Fruit fly (Drosophila melanogaster) whole organism, embryonic: ENCODE data around the gene Ttc19.

ENCODE experiments used
- Atf-2 ChIP-seq: fragments of 200-800 bp; sonication (Bioruptor generic); optimal IDR thresholded peaks from 2 replicates; lab custom pipeline; 2016; ENCODE audit warnings: missing biosample characterization, missing genetic modification characterization
- Awh ChIP-seq: fragments of 200-800 bp; sonication (Bioruptor generic); IDR thresholded peaks from 2 replicates; pipeline ENCODE4, ENCODE4 v1.3.6; 2022; ENCODE audit warnings: missing biosample characterization, missing genetic modification characterization
- Bgb ChIP-seq: fragments of 200-800 bp; sonication (Bioruptor generic); IDR thresholded peaks from 2 replicates; pipeline ENCODE4 v1.3.6; 2022; ENCODE audit warnings: missing biosample characterization, missing genetic modification characterization; ENCODE audit not compliant: partially characterized antibody
- C15 ChIP-seq: fragments of 200-800 bp; sonication (Bioruptor generic); IDR thresholded peaks from 3 replicates; pipeline ENCODE4 v1.3.6; 2022; ENCODE audit warnings: missing biosample characterization, missing genetic modification characterization
- CG10321 ChIP-seq: fragments of 200-800 bp; sonication (Bioruptor generic); IDR thresholded peaks from 2 replicates; pipeline ENCODE4 v1.3.6; 2022; ENCODE audit warnings: missing biosample characterization, missing genetic modification characterization
- CG10979 ChIP-seq: fragments of 200-800 bp; sonication (Bioruptor generic); optimal IDR thresholded peaks from 2 replicates; lab custom pipeline; 2018; ENCODE audit warnings: missing biosample characterization, mild to moderate bottlenecking, missing genetic modification characterization, moderate library complexity
- CG11723 ChIP-seq: fragments of 200-800 bp; sonication (Bioruptor generic); optimal IDR thresholded peaks from 2 replicates; lab custom pipeline; 2017; ENCODE audit warnings: missing biosample characterization, mild to moderate bottlenecking, missing genetic modification characterization
- CG1233 ChIP-seq: fragments of 200-800 bp; sonication (Bioruptor generic); optimal IDR thresholded peaks from 4 replicates; lab custom pipeline; 2018; ENCODE audit warnings: missing biosample characterization, mild to moderate bottlenecking, missing genetic modification characterization
- CG12769 ChIP-seq: fragments of 200-800 bp; sonication (Bioruptor generic); optimal IDR thresholded peaks from 2 replicates; lab custom pipeline; 2019; ENCODE audit warnings: missing biosample characterization, mild to moderate bottlenecking, missing genetic modification characterization, moderate library complexity
- CG13894 ChIP-seq: fragments of 200-800 bp; sonication (Bioruptor generic); optimal IDR thresholded peaks from 3 replicates; lab custom pipeline; 2018; ENCODE audit warnings: missing biosample characterization, mild to moderate bottlenecking, missing genetic modification characterization, moderate library complexity
- CG16779 ChIP-seq: fragments of 200-800 bp; sonication (Bioruptor generic); IDR thresholded peaks from 2 replicates; pipeline ENCODE4 v1.3.6; 2022; ENCODE audit warnings: missing biosample characterization, missing genetic modification characterization
- CG2199 ChIP-seq: fragments of 200-800 bp; sonication (Bioruptor generic); IDR thresholded peaks from 3 replicates; pipeline ENCODE4 v1.3.6; 2022; ENCODE audit warnings: missing biosample characterization, missing genetic modification characterization
- CG30431 ChIP-seq: fragments of 200-800 bp; sonication (Bioruptor generic); optimal IDR thresholded peaks from 2 replicates; lab custom pipeline; 2017; ENCODE audit warnings: missing biosample characterization, missing genetic modification characterization
- CG31441 ChIP-seq: fragments of 200-800 bp; sonication (Bioruptor generic); IDR thresholded peaks from 2 replicates; pipeline ENCODE4 v1.3.6; 2022; ENCODE audit warnings: missing biosample characterization, missing genetic modification characterization
- CG3847 ChIP-seq: fragments of 200-800 bp; sonication (Bioruptor generic); IDR thresholded peaks from 2 replicates; pipeline ENCODE4 v1.3.6; 2022; ENCODE audit warnings: missing biosample characterization, missing genetic modification characterization
- CG4360 ChIP-seq: fragments of 200-800 bp; sonication (Bioruptor generic); IDR thresholded peaks from 2 replicates; pipeline ENCODE4 v1.3.6; 2022; ENCODE audit warnings: missing biosample characterization, missing genetic modification characterization
- CG4424 ChIP-seq: fragments of 200-800 bp; sonication (Bioruptor generic); optimal IDR thresholded peaks from 3 replicates; lab custom pipeline; 2016; ENCODE audit warnings: missing biosample characterization, missing genetic modification characterization
- CG7271 ChIP-seq: fragments of 200-800 bp; sonication (Bioruptor generic); optimal IDR thresholded peaks from 2 replicates; lab custom pipeline; 2018; ENCODE audit warnings: missing biosample characterization, mild to moderate bottlenecking, missing genetic modification characterization, moderate library complexity
- CG7839 ChIP-seq: fragments of 200-800 bp; sonication (Bioruptor generic); optimal IDR thresholded peaks from 3 replicates; lab custom pipeline; 2018; ENCODE audit warnings: missing biosample characterization, mild to moderate bottlenecking, missing genetic modification characterization, moderate library complexity
- CG8359 ChIP-seq: fragments of 200-800 bp; sonication (Bioruptor generic); optimal IDR thresholded peaks from 2 replicates; lab custom pipeline; 2017; ENCODE audit warnings: missing biosample characterization, mild to moderate bottlenecking, missing genetic modification characterization, borderline replicate concordance
- CG9437 ChIP-seq: fragments of 200-800 bp; sonication (Bioruptor generic); optimal IDR thresholded peaks from 2 replicates; lab custom pipeline; 2018; ENCODE audit warnings: missing biosample characterization, mild to moderate bottlenecking, missing genetic modification characterization
- CG9876 ChIP-seq: fragments of 200-800 bp; sonication (Bioruptor generic); optimal IDR thresholded peaks from 2 replicates; lab custom pipeline; 2016; ENCODE audit warnings: missing biosample characterization, missing genetic modification characterization
- Dbx ChIP-seq: fragments of 200-800 bp; sonication (Bioruptor generic); IDR thresholded peaks from 3 replicates; pipeline ENCODE4 v1.3.6; 2022; ENCODE audit warnings: missing biosample characterization, missing genetic modification characterization
- Dp ChIP-seq: fragments of 200-800 bp; sonication (Bioruptor generic); optimal IDR thresholded peaks from 2 replicates; lab custom pipeline; 2018; ENCODE audit warnings: missing biosample characterization, mild to moderate bottlenecking, missing genetic modification characterization, moderate library complexity
- Eip74EF ChIP-seq, 2 experiments: fragments of 200-800 bp in 1 of 2; fragments of >200 bp in 1 of 2; sonication (Bioruptor generic) in 1 of 2; optimal IDR thresholded peaks; 2 replicates each; lab custom pipeline; 2017 to 2019; ENCODE audit warnings: missing biosample characterization in 2 of 2, missing genetic modification characterization in 2 of 2, mild to moderate bottlenecking in 1 of 2, moderate library complexity in 1 of 2
- H15 ChIP-seq: fragments of 200-800 bp; sonication (Bioruptor generic); IDR thresholded peaks from 3 replicates; pipeline ENCODE4 v1.3.6; 2022; ENCODE audit warnings: missing biosample characterization, missing genetic modification characterization
- Hr39 ChIP-seq: fragments of >200 bp; optimal IDR thresholded peaks from 2 replicates; lab custom pipeline; 2017
- Oaz ChIP-seq: fragments of 200-800 bp; sonication (Bioruptor generic); IDR thresholded peaks from 2 replicates; pipeline ENCODE4 v1.3.6; 2022; ENCODE audit warnings: missing biosample characterization, missing genetic modification characterization
- Rfx ChIP-seq: fragments of 200-800 bp; sonication (Bioruptor generic); IDR thresholded peaks from 2 replicates; pipeline ENCODE4 v1.3.6; 2022; ENCODE audit warnings: missing biosample characterization, missing genetic modification characterization
- Sox102F ChIP-seq: fragments of 200-800 bp; sonication (Bioruptor generic); optimal IDR thresholded peaks from 2 replicates; lab custom pipeline; 2018; ENCODE audit warnings: missing biosample characterization, mild to moderate bottlenecking, missing genetic modification characterization, moderate library complexity
- Usf ChIP-seq: fragments of 200-800 bp; sonication (Bioruptor generic); optimal IDR thresholded peaks from 2 replicates; lab custom pipeline; 2017; ENCODE audit warnings: missing genotype, missing biosample characterization, missing genetic modification characterization
- az2 ChIP-seq: fragments of 200-800 bp; sonication (Bioruptor generic); optimal IDR thresholded peaks from 3 replicates; lab custom pipeline; 2016; ENCODE audit warnings: missing biosample characterization, missing genetic modification characterization
- bsh ChIP-seq, 2 experiments: fragments of 200-800 bp; sonication (Bioruptor generic); optimal IDR thresholded peaks; 2 replicates each; lab custom pipeline; 2017 to 2018; ENCODE audit warnings: mild to moderate bottlenecking in 2 of 2, missing biosample characterization in 2 of 2, missing genetic modification characterization in 2 of 2, moderate library complexity in 1 of 2
- cas ChIP-seq: fragments of 200-800 bp; sonication (Bioruptor generic); IDR thresholded peaks from 2 replicates; pipeline ENCODE4 v1.3.6; 2022; ENCODE audit warnings: missing biosample characterization, missing genetic modification characterization
- caup ChIP-seq: fragments of 200-800 bp; sonication (Bioruptor generic); optimal IDR thresholded peaks from 3 replicates; lab custom pipeline; 2017; ENCODE audit warnings: missing biosample characterization, mild to moderate bottlenecking, missing genetic modification characterization, moderate library complexity; ENCODE audit not compliant: severe bottlenecking
- dati ChIP-seq: fragments of 200-800 bp; sonication (Bioruptor generic); IDR thresholded peaks from 2 replicates; pipeline ENCODE4 v1.3.6; 2022; ENCODE audit warnings: missing biosample characterization, missing genetic modification characterization
- gce ChIP-seq: fragments of 200-800 bp; sonication (Bioruptor generic); IDR thresholded peaks from 3 replicates; pipeline ENCODE4 v1.3.6; 2022; ENCODE audit warnings: missing biosample characterization, missing genetic modification characterization
- gem ChIP-seq: fragments of 200-800 bp; sonication (Bioruptor generic); optimal IDR thresholded peaks from 2 replicates; lab custom pipeline; 2019; ENCODE audit warnings: missing biosample characterization, mild to moderate bottlenecking, missing genetic modification characterization, moderate library complexity
- kay ChIP-seq: fragments of 200-800 bp; sonication (Bioruptor generic); optimal IDR thresholded peaks from 2 replicates; lab custom pipeline; 2016; ENCODE audit warnings: missing biosample characterization, missing genetic modification characterization
- klu ChIP-seq: fragments of 200-800 bp; sonication (Bioruptor generic); IDR thresholded peaks from 2 replicates; pipeline ENCODE4 v1.3.6; 2022; ENCODE audit warnings: missing biosample characterization, missing genetic modification characterization
- knrl ChIP-seq: fragments of 200-800 bp; sonication (Bioruptor generic); IDR thresholded peaks from 3 replicates; pipeline ENCODE4 v1.3.6; 2022; ENCODE audit warnings: missing biosample characterization, missing genetic modification characterization; ENCODE audit not compliant: partially characterized antibody
- lilli ChIP-seq: fragments of 200-800 bp; sonication (Bioruptor generic); optimal IDR thresholded peaks from 3 replicates; lab custom pipeline; 2016; ENCODE audit warnings: missing biosample characterization, missing genetic modification characterization
- odd ChIP-seq: fragments of 200-800 bp; sonication (Bioruptor generic); optimal IDR thresholded peaks from 2 replicates; lab custom pipeline; 2017; ENCODE audit warnings: missing biosample characterization, mild to moderate bottlenecking, missing genetic modification characterization
- pb ChIP-seq: fragments of 200-800 bp; sonication (Bioruptor generic); optimal IDR thresholded peaks from 3 replicates; lab custom pipeline; 2016; ENCODE audit warnings: missing biosample characterization, missing genetic modification characterization
- salm ChIP-seq: fragments of 200-800 bp; sonication (Bioruptor generic); optimal IDR thresholded peaks from 2 replicates; lab custom pipeline; 2018; ENCODE audit warnings: missing biosample characterization, mild to moderate bottlenecking, missing genetic modification characterization
- sens-2 ChIP-seq: fragments of 200-800 bp; sonication (Bioruptor generic); IDR thresholded peaks from 2 replicates; pipeline ENCODE4 v1.3.6; 2022; ENCODE audit warnings: missing biosample characterization, missing genetic modification characterization
- slp2 ChIP-seq: fragments of 200-800 bp; sonication (Bioruptor generic); optimal IDR thresholded peaks from 2 replicates; lab custom pipeline; 2016; ENCODE audit warnings: missing biosample characterization, missing genetic modification characterization
- sr ChIP-seq: fragments of 200-800 bp; sonication (Bioruptor generic); IDR thresholded peaks from 3 replicates; pipeline ENCODE4 v1.3.6; 2022; ENCODE audit warnings: missing biosample characterization, missing genetic modification characterization
- usp ChIP-seq: fragments of >200 bp; optimal IDR thresholded peaks from 2 replicates; lab custom pipeline; 2017; ENCODE audit warnings: missing biosample characterization, missing genetic modification characterization
- zfh1 ChIP-seq: fragments of 200-800 bp; sonication (Bioruptor generic); IDR thresholded peaks from 3 replicates; pipeline ENCODE4 v1.3.6; 2022; ENCODE audit warnings: missing biosample characterization, missing genetic modification characterization

Gene Ttc19

DNA sequence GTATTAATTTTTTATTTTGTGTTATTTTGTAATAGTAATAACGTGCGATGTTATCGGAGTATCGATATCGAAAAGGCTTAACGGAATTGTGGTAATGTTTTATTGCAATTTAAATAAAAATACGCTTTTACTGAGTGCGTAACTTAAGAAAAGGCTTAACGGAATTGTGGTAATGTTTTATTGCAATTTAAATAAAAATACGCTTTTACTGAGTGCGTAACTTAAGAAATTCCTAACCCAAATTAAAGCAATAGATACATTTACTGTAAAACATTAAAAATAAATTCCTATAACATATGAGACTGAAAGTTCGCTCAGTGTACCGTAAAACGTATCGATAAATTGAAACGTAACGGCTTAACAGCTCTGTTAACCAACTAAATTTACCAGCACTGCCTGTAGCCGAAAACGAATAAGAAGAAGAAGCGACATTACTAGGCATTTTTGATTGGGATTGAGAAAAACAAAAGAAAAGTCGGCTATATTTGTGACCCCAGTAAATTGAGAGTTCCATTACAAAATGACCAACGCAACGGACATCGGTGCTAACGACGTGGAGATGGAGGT lies 6.7 kb upstream of the Ttc19 start, which contains the start of gene Rpn3 (continued):
- TF ChIP-seq Dp (peak; percentile 10), knrl (peak; percentile 65), gce (GFP tag; lab: Robert Waterston, UW) (0 out of 3 replicates have a peak, but pooled peaks have one; percentile 33), az2 (GFP tag; lab: Kevin White, UChicago) (peak; percentile 91), H15 (GFP tag; lab: Robert Waterston, UW) (peak; percentile 87), Awh (GFP tag; lab: Robert Waterston, UW) (peak; percentile 85), klu (GFP tag; lab: Robert Waterston, UW) (peak; percentile 68; the same call in 1 of the 2 replicates), bsh (GFP tag; optimal IDR thresholded peaks at IDR 0.05; lab: Kevin White, UChicago) (peak; percentile 42 to 90), CG1233 (peak; percentile 40), C15 (GFP tag; lab: Robert Waterston, UW) (peak; percentile 73; the same call in 1 of the 3 replicates), CG16779 (GFP tag; lab: Robert Waterston, UW) (no peak), slp2 (GFP tag; lab: Kevin White, UChicago) (peak; percentile 73), CG13894 (tag; lab: Kevin White, UChicago) (peak; percentile 37), sens-2 (GFP tag; lab: Robert Waterston, UW) (peak; percentile 76; the same call in 1 of the 2 replicates), Rfx (GFP tag; lab: Robert Waterston, UW) (peak; percentile 86), salm (tag; lab: Kevin White, UChicago) (peak; percentile 68), CG31441 (GFP tag; lab: Robert Waterston, UW) (peak; percentile 88), Oaz (peak; percentile 71), Usf (GFP tag; lab: Kevin White, UChicago) (peak; percentile 38), sr (GFP tag; lab: Robert Waterston, UW) (peak; percentile 29; the same call in 1 of the 3 replicates), Sox102F (peak; percentile 91), pb (peak; percentile 22), caup (GFP tag; lab: Kevin White, UChicago) (peak; percentile 73), Atf-2 (peak; percentile 79), CG9876 (GFP tag; lab: Kevin White, UChicago) (peak; percentile 64), CG4360 (no peak), usp (GFP tag; lab: Kevin White, UChicago) (no peak), CG8359 (GFP tag; lab: Kevin White, UChicago) (no peak), zfh1 (GFP tag; lab: Robert Waterston, UW) (peak; percentile 90), kay (GFP tag; lab: Kevin White, UChicago) (peak; percentile 79), CG3847 (GFP tag; lab: Robert Waterston, UW) (peak; percentile 67), CG30431 (GFP tag; lab: Kevin White, UChicago) (peak; percentile 44), CG10321 (GFP tag; lab: Robert Waterston, UW) (peak; percentile 61; the same call in 1 of the 2 replicates), CG7839 (tag; lab: Kevin White, UChicago) (peak; percentile 82), CG11723 (GFP tag; lab: Kevin White, UChicago) (peak; percentile 48), cas (GFP tag; lab: Robert Waterston, UW) (peak; percentile 69), Hr39 (lab: Kevin White, UChicago) (no peak), gem (tag; lab: Kevin White, UChicago) (peak; percentile 94), CG9437 (peak; percentile 99), CG12769 (tag; lab: Kevin White, UChicago) (no peak), dati (peak; percentile 65), lilli (GFP tag; lab: Kevin White, UChicago) (peak; percentile 91), Eip74EF (GFP tag; optimal IDR thresholded peaks at IDR 0.05; lab: Kevin White, UChicago) (peak in 1 of 2 experiments; percentile 70), odd (GFP tag; lab: Kevin White, UChicago) (no peak), Bgb (GFP tag; lab: Robert Waterston, UW) (peak; percentile 40; the same call in 1 of the 2 replicates), Dbx (GFP tag; lab: Robert Waterston, UW) (peak; percentile 88), CG4424 (GFP tag; lab: Kevin White, UChicago) (peak; percentile 90), CG10979 (tag; lab: Kevin White, UChicago) (peak; percentile 84), CG7271 (peak; percentile 63), CG2199 (peak; percentile 82; the same call in 2 of the 3 replicates)
